Fruit fly (Drosophila melanogaster): ENCODE data around the gene heph.

Gene heph

DNA sequence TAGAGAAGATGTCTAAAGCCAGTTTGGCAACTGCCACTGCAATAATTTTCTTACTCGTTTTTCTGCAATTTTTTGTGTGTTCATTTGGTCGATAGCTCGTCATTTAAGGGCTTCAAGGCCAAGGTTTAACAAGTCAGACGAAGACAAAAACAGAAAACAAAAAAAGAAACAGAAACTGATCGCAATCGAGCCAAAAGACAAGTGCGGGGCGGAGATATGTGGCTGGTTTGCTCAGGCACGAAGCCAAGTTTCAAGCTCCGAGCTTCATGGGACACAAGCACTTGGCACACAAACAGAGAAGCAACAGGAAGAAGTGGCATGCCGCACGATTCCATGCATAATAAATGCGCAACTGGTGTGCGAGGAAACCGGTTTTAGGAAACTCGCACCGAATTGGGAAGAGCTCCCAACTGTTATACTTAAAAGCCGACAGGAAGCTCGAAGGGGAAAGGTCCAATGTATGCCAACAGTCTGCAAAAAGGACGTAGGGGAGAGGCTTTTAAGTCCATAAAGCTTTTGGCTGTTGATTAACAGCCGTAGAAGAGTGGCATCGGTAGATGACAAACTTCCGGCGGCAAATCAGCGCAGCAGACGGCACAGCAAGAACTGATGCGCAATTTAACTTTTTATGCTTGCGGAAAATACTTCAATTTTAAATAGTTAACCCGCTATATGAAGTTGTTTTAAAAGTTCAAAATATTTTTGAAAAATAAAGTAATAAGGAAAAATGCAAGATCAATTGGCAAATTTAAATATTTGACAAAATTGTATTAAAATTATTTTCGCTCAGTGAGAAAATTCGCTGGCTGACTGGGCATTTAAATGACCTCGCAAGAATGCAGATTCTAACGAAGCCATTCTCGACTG is 71.4 kb downstream of the heph start:
- TF ChIP-seq pan (optimal IDR thresholded peaks at IDR 0.05) (no peak), ey (GFP tag; optimal IDR thresholded peaks at IDR 0.05) (peak; percentile 27), Dif (GFP tag; optimal IDR thresholded peaks at IDR 0.05; ENCODE audit: partially characterized antibody) (peak; percentile 44), foxo (GFP tag; optimal IDR thresholded peaks at IDR 0.05) (peak in 1 of 2 experiments; percentile 59), OdsH (GFP tag; optimal IDR thresholded peaks at IDR 0.05) (peak; percentile 6), br (GFP tag; optimal IDR thresholded peaks at IDR 0.05) (peak; percentile 24), Sp1 (GFP tag; optimal IDR thresholded peaks at IDR 0.05) (no peak), CG32264 (GFP tag; optimal IDR thresholded peaks at IDR 0.05) (no peak), tai (GFP tag; optimal IDR thresholded peaks at IDR 0.05) (no peak), psq (GFP tag; optimal IDR thresholded peaks at IDR 0.05) (peak; percentile 69), h (GFP tag; optimal IDR thresholded peaks at IDR 0.05) (peak; percentile 52), rgr (GFP tag; optimal IDR thresholded peaks at IDR 0.05) (peak; percentile 22), HLH106 (tag; optimal IDR thresholded peaks at IDR 0.05) (peak; percentile 34), fru (GFP tag; optimal IDR thresholded peaks at IDR 0.05) (peak; percentile 45)

DNA sequence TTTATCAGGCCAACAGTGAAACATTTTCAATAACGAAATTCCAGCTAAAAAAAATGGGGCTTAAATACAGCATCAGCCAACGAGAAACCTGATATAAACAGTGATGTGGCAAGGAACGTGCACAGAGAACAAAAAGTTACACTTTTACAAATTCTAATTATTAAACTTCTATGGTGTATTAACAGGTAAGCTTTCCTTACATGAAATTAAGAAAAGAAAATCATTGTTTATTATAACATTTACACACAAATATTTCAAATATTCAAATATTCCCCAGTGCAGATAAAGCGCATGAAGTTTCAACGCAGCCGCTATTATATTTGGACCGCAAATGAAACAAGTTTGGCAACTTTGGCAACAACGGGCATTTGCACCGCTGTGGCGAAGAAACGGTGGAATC is 73.7 kb downstream of the heph start:
- TF ChIP-seq Myc (optimal IDR thresholded peaks at IDR 0.05) (no peak), Jra (GFP tag; optimal IDR thresholded peaks at IDR 0.05) (peak; percentile 90), CG9705 (GFP tag; optimal IDR thresholded peaks at IDR 0.05) (peak; percentile 92), pan (optimal IDR thresholded peaks at IDR 0.05) (no peak), OdsH (GFP tag; optimal IDR thresholded peaks at IDR 0.05) (peak; percentile 97), CrebA (GFP tag; optimal IDR thresholded peaks at IDR 0.05; ENCODE audit: borderline replicate concordance) (peak; percentile 94), Rel (GFP tag; optimal IDR thresholded peaks at IDR 0.05) (peak; percentile 70), Rel (tag; optimal IDR thresholded peaks at IDR 0.05) (peak; percentile 85), fru (GFP tag; optimal IDR thresholded peaks at IDR 0.05) (peak; percentile 96), Hr83 (GFP tag; optimal IDR thresholded peaks at IDR 0.05; ENCODE audit: poor library complexity, severe bottlenecking) (no peak), jim (GFP tag; optimal IDR thresholded peaks at IDR 0.05) (no peak), rgr (GFP tag; optimal IDR thresholded peaks at IDR 0.05) (peak; percentile 96), Hr78 (GFP tag; optimal IDR thresholded peaks at IDR 0.05) (no peak), ey (GFP tag; optimal IDR thresholded peaks at IDR 0.05) (peak; percentile 96), N (GFP tag; optimal IDR thresholded peaks at IDR 0.05) (no peak), usp (GFP tag; optimal IDR thresholded peaks at IDR 0.05) (no peak), HLH106 (tag; optimal IDR thresholded peaks at IDR 0.05) (peak; percentile 98), Mio (GFP tag; optimal IDR thresholded peaks at IDR 0.05) (no peak), sage (GFP tag; optimal IDR thresholded peaks at IDR 0.05) (peak; percentile 96), lola (GFP tag; optimal IDR thresholded peaks at IDR 0.05) (no peak), foxo (GFP tag; optimal IDR thresholded peaks at IDR 0.05) (peak; percentile 73 to 95), Dfd (GFP tag; optimal IDR thresholded peaks at IDR 0.05) (no peak), dsf (GFP tag; optimal IDR thresholded peaks at IDR 0.05; ENCODE audit: borderline replicate concordance) (peak; percentile 85), GATAd (GFP tag; optimal IDR thresholded peaks at IDR 0.05) (peak; percentile 58), CG32264 (GFP tag; optimal IDR thresholded peaks at IDR 0.05) (peak; percentile 88), tai (GFP tag; optimal IDR thresholded peaks at IDR 0.05) (peak; percentile 93), brk (GFP tag; optimal IDR thresholded peaks at IDR 0.05) (peak; percentile 95), br (GFP tag; optimal IDR thresholded peaks at IDR 0.05) (peak; percentile 95), Hnf4 (GFP tag; optimal IDR thresholded peaks at IDR 0.05) (peak; percentile 94), dl (GFP tag; optimal IDR thresholded peaks at IDR 0.05; ENCODE audit: insufficient read depth in 1 of 2, partially characterized antibody in 2 of 2) (no peak), psq (GFP tag; optimal IDR thresholded peaks at IDR 0.05) (peak; percentile 95), Sp1 (GFP tag; optimal IDR thresholded peaks at IDR 0.05) (peak; percentile 98), Abd-B (GFP tag; optimal IDR thresholded peaks at IDR 0.05) (no peak), sv (GFP tag; optimal IDR thresholded peaks at IDR 0.05) (peak; percentile 30), woc (GFP tag; optimal IDR thresholded peaks at IDR 0.05) (peak; percentile 96), Dif (GFP tag; optimal IDR thresholded peaks at IDR 0.05; ENCODE audit: partially characterized antibody) (no peak), h (GFP tag; optimal IDR thresholded peaks at IDR 0.05) (peak; percentile 98), dmrt93B (GFP tag; optimal IDR thresholded peaks at IDR 0.05) (peak; percentile 87), Vsx2 (GFP tag; optimal IDR thresholded peaks at IDR 0.05; ENCODE audit: partially characterized antibody) (no peak)

Data from whole organism, wandering third instar larva.